Worm (Caenorhabditis elegans) whole organism, young adult: ENCODE measurements around the gene sre-28.
"Not testable (repeated sequence)": the region's sequence is repeated elsewhere in the genome, so short reads cannot be mapped to it uniquely, and the experiment has no call there.

Experiments used
- T26A5.8 ChIP-seq: sonication (generic microtip); optimal IDR thresholded peaks from 2 replicates; lab custom pipeline; 2016; ENCODE audit warnings: missing genetic modification characterization, missing compliant biosample characterization
- gei-17 ChIP-seq: fragments of 200-800 bp; sonication (Bioruptor generic); optimal IDR thresholded peaks from 2 replicates; lab custom pipeline; 2018; ENCODE audit warnings: mild to moderate bottlenecking, missing genetic modification characterization, missing compliant biosample characterization
- lsl-1 ChIP-seq: fragments of 200-800 bp; sonication (Bioruptor generic); optimal IDR thresholded peaks from 2 replicates; lab custom pipeline; 2018; ENCODE audit warnings: mild to moderate bottlenecking, missing genetic modification characterization, moderate library complexity, missing compliant biosample characterization
- unc-62 ChIP-seq: fragments of 150-350 bp; optimal IDR thresholded peaks from 2 replicates; lab custom pipeline; 2014; ENCODE audit warnings: missing biosample characterization, missing genetic modification reagents, missing genetic modification characterization

DNA sequence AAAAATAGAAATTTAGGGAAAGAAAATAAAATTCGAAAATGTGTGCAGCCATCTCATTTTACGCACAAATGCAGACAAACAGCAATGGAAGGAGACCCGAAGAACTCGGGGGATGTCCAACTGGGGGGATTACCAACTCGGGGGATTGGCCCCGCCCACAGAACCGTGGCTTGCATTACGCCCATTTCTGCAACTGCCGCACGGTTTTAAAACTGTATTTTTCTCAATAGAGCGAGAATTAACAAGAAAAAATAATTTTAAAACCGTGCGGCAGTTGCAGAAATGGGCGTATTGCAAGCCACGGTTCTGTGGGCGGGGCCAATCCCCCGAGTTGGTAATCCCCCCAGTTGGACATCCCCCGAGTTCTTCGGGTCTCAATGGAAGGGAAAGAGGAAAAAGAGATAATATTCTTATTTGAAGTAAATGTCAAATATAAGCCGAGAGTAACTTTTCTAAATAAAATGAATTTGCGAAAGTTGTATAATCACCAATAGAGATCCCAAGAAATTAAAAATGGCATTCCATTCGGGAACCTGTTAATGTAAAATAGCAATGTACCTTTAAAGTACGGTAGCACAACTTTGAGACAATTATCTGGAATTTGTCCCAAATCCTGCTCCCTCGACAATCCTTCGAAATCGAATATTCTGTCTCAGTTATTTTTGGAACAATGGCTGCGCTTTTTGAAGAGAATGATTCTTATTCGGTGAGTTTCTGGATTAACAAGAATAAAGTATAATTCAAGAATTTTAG is 36.7 kb downstream of the sre-28 start, which contains the start of the genes ruvb-1 and tofu-1:
- TF ChIP-seq gei-17 (GFP tag; lab: Kevin White, UChicago); unc-62 (GFP tag; lab: Kevin White, UChicago); T26A5.8: not testable (repeated sequence)
- TF ChIP-seq lsl-1 (GFP tag; lab: Kevin White, UChicago) = peak; percentile 63
